Fruit fly (Drosophila melanogaster) whole organism, embryonic: Measurements from ENCODE around the gene fok.

Experiments used
- ATbp ChIP-seq: fragments of 200-800 bp; sonication (Bioruptor generic); optimal IDR thresholded peaks from 2 replicates; lab custom pipeline; 2017; ENCODE audit warnings: missing biosample characterization, mild to moderate bottlenecking, missing genetic modification characterization, missing genetic modification reagents
- Ada2b ChIP-seq: fragments of 200-800 bp; sonication (Bioruptor generic); IDR thresholded peaks from 2 replicates; pipeline ENCODE4 v1.3.6; 2022; ENCODE audit warnings: missing biosample characterization, missing genetic modification characterization
- Antp ChIP-seq: fragments of 200-800 bp; sonication (Bioruptor generic); optimal IDR thresholded peaks from 3 replicates; lab custom pipeline; 2016; ENCODE audit warnings: missing biosample characterization, missing genetic modification characterization
- Atf3 ChIP-seq: fragments of 200-800 bp; sonication (Bioruptor generic); optimal IDR thresholded peaks from 3 replicates; lab custom pipeline; 2016; ENCODE audit warnings: missing biosample characterization, missing genetic modification characterization
- Awh ChIP-seq: fragments of 200-800 bp; sonication (Bioruptor generic); IDR thresholded peaks from 2 replicates; pipeline ENCODE4, ENCODE4 v1.3.6; 2022; ENCODE audit warnings: missing biosample characterization, missing genetic modification characterization
- CG11398 ChIP-seq: fragments of 200-800 bp; sonication (Bioruptor generic); optimal IDR thresholded peaks from 2 replicates; lab custom pipeline; 2016; ENCODE audit warnings: missing biosample characterization, missing genetic modification characterization
- CG11560 ChIP-seq: fragments of 200-800 bp; sonication (Bioruptor generic); IDR thresholded peaks from 3 replicates; pipeline ENCODE4 v1.3.6; 2022; ENCODE audit warnings: missing biosample characterization, missing genetic modification characterization
- CG12071 ChIP-seq: fragments of 200-800 bp; sonication (Bioruptor generic); optimal IDR thresholded peaks from 3 replicates; lab custom pipeline; 2018; ENCODE audit warnings: missing biosample characterization, mild to moderate bottlenecking, missing genetic modification characterization
- CG13296 ChIP-seq: fragments of 200-800 bp; sonication (Bioruptor generic); optimal IDR thresholded peaks from 3 replicates; lab custom pipeline; 2018; ENCODE audit warnings: missing biosample characterization, mild to moderate bottlenecking, missing genetic modification characterization
- CG15011 ChIP-seq: fragments of 200-800 bp; sonication (Bioruptor generic); optimal IDR thresholded peaks from 3 replicates; lab custom pipeline; 2018; ENCODE audit warnings: missing biosample characterization, mild to moderate bottlenecking, missing genetic modification characterization
- CG15696 ChIP-seq: fragments of 200-800 bp; sonication (Bioruptor generic); optimal IDR thresholded peaks from 2 replicates; lab custom pipeline; 2019; ENCODE audit warnings: missing biosample characterization, mild to moderate bottlenecking, missing genetic modification characterization, moderate library complexity
- CG1602 ChIP-seq: fragments of 200-800 bp; sonication (Bioruptor generic); optimal IDR thresholded peaks from 3 replicates; lab custom pipeline; 2016; ENCODE audit warnings: missing biosample characterization, missing genetic modification characterization
- CG17829 ChIP-seq: fragments of 200-800 bp; optimal IDR thresholded peaks from 2 replicates; lab custom pipeline; 2019; ENCODE audit warnings: missing biosample characterization, mild to moderate bottlenecking, missing genetic modification characterization, moderate library complexity
- CG17912 ChIP-seq: fragments of 200-800 bp; sonication (Bioruptor generic); optimal IDR thresholded peaks from 2 replicates; lab custom pipeline; 2018; ENCODE audit warnings: missing biosample characterization, mild to moderate bottlenecking, missing genetic modification characterization
- CG18476 ChIP-seq: fragments of 200-800 bp; sonication (Bioruptor generic); optimal IDR thresholded peaks from 2 replicates; lab custom pipeline; 2016; ENCODE audit warnings: missing biosample characterization, mild to moderate bottlenecking, missing genetic modification characterization
- CG31224 ChIP-seq: fragments of 200-800 bp; sonication (Bioruptor generic); IDR thresholded peaks from 2 replicates; pipeline ENCODE4 v1.3.6; 2022; ENCODE audit warnings: missing biosample characterization, missing genetic modification characterization
- CG31441 ChIP-seq: fragments of 200-800 bp; sonication (Bioruptor generic); IDR thresholded peaks from 2 replicates; pipeline ENCODE4 v1.3.6; 2022; ENCODE audit warnings: missing biosample characterization, missing genetic modification characterization
- CG32767 ChIP-seq: fragments of 200-800 bp; sonication (Bioruptor generic); IDR thresholded peaks from 2 replicates; pipeline ENCODE4 v1.3.6; 2022; ENCODE audit warnings: missing biosample characterization, missing genetic modification characterization
- CG34376 ChIP-seq: fragments of 200-800 bp; sonication (Bioruptor generic); optimal IDR thresholded peaks from 2 replicates; lab custom pipeline; 2018; ENCODE audit warnings: missing biosample characterization, mild to moderate bottlenecking, missing genetic modification characterization
- CG3838 ChIP-seq: fragments of 200-800 bp; sonication (Bioruptor generic); optimal IDR thresholded peaks from 3 replicates; lab custom pipeline; 2016; ENCODE audit warnings: missing biosample characterization, missing genetic modification characterization
- CG3847 ChIP-seq: fragments of 200-800 bp; sonication (Bioruptor generic); IDR thresholded peaks from 2 replicates; pipeline ENCODE4 v1.3.6; 2022; ENCODE audit warnings: missing biosample characterization, missing genetic modification characterization
- CG5180 ChIP-seq: fragments of 200-800 bp; sonication (Bioruptor generic); optimal IDR thresholded peaks from 3 replicates; lab custom pipeline; 2017; ENCODE audit warnings: missing biosample characterization, missing genetic modification characterization, mild to moderate bottlenecking, moderate library complexity, missing genetic modification reagents
- CG5953 ChIP-seq: fragments of 200-800 bp; sonication (Bioruptor generic); IDR thresholded peaks from 2 replicates; pipeline ENCODE4 v1.3.6; 2022; ENCODE audit warnings: missing biosample characterization, missing genetic modification characterization
- CG8359 ChIP-seq: fragments of 200-800 bp; sonication (Bioruptor generic); optimal IDR thresholded peaks from 2 replicates; lab custom pipeline; 2017; ENCODE audit warnings: missing biosample characterization, mild to moderate bottlenecking, missing genetic modification characterization, borderline replicate concordance
- CG8944 ChIP-seq: fragments of 200-800 bp; sonication (Bioruptor generic); optimal IDR thresholded peaks from 3 replicates; lab custom pipeline; 2016; ENCODE audit warnings: missing biosample characterization, missing genetic modification characterization
- CkIIα-i1 ChIP-seq: fragments of 200-800 bp; sonication (Bioruptor generic); IDR thresholded peaks from 2 replicates; pipeline ENCODE4 v1.3.6; 2022; ENCODE audit warnings: missing biosample characterization, missing genetic modification characterization
- D19A ChIP-seq: fragments of 200-800 bp; optimal IDR thresholded peaks from 3 replicates; lab custom pipeline; 2019; ENCODE audit warnings: missing biosample characterization, mild to moderate bottlenecking, missing genetic modification characterization, moderate library complexity
- Hey ChIP-seq: fragments of 200-800 bp; sonication (Bioruptor generic); optimal IDR thresholded peaks from 3 replicates; lab custom pipeline; 2018; ENCODE audit warnings: missing biosample characterization, mild to moderate bottlenecking, missing genetic modification characterization
- Lhr ChIP-seq: fragments of 200-800 bp; sonication (Bioruptor generic); optimal IDR thresholded peaks from 3 replicates; lab custom pipeline; 2017; ENCODE audit warnings: mild to moderate bottlenecking, missing biosample characterization, missing genetic modification reagents, missing genetic modification characterization
- Oaz ChIP-seq: fragments of 200-800 bp; sonication (Bioruptor generic); IDR thresholded peaks from 2 replicates; pipeline ENCODE4 v1.3.6; 2022; ENCODE audit warnings: missing biosample characterization, missing genetic modification characterization
- Ptx1 ChIP-seq: fragments of 200-800 bp; sonication (Bioruptor generic); IDR thresholded peaks from 2 replicates; pipeline ENCODE4 v1.3.6; 2022; ENCODE audit warnings: missing biosample characterization, missing genetic modification characterization
- Six4 ChIP-seq: fragments of 200-800 bp; sonication (Bioruptor generic); optimal IDR thresholded peaks from 2 replicates; lab custom pipeline; 2016; ENCODE audit warnings: missing biosample characterization, missing genetic modification characterization
- chif ChIP-seq, 2 experiments: fragments of 200-800 bp; sonication (Bioruptor generic); optimal IDR thresholded peaks; 3 replicates each; lab custom pipeline; 2016; ENCODE audit warnings: missing biosample characterization in 2 of 2, missing genetic modification characterization in 2 of 2
- chinmo ChIP-seq: fragments of 200-800 bp; sonication (Bioruptor generic); IDR thresholded peaks from 4 replicates; pipeline ENCODE4 v1.3.6; 2022; ENCODE audit warnings: missing biosample characterization, missing genetic modification characterization; ENCODE audit not compliant: partially characterized antibody
- chm ChIP-seq: fragments of 200-800 bp; sonication (Bioruptor generic); IDR thresholded peaks from 2 replicates; pipeline ENCODE4 v1.3.6; 2022; ENCODE audit warnings: missing biosample characterization, missing genetic modification characterization
- crp ChIP-seq, 2 experiments: fragments of 200-800 bp; sonication (Bioruptor generic); optimal IDR thresholded peaks; 2 replicates in 1 of 2; 3 replicates in 1 of 2; lab custom pipeline; 2017; ENCODE audit warnings: missing biosample characterization in 2 of 2, missing genetic modification characterization in 2 of 2, mild to moderate bottlenecking in 1 of 2, moderate library complexity in 1 of 2
- fd64A ChIP-seq: fragments of 200-800 bp; sonication (Bioruptor generic); optimal IDR thresholded peaks from 3 replicates; lab custom pipeline; 2018; ENCODE audit warnings: missing biosample characterization, mild to moderate bottlenecking, missing genetic modification characterization
- fru ChIP-seq: fragments of >200 bp; optimal IDR thresholded peaks from 2 replicates; lab custom pipeline; 2017
- gem ChIP-seq: fragments of 200-800 bp; sonication (Bioruptor generic); optimal IDR thresholded peaks from 2 replicates; lab custom pipeline; 2019; ENCODE audit warnings: missing biosample characterization, mild to moderate bottlenecking, missing genetic modification characterization, moderate library complexity
- gt ChIP-seq: fragments of 200-800 bp; sonication (Bioruptor generic); IDR thresholded peaks from 2 replicates; pipeline ENCODE4 v1.3.6; 2022; ENCODE audit warnings: missing biosample characterization, missing genetic modification characterization
- her ChIP-seq: fragments of 200-800 bp; sonication (Bioruptor generic); optimal IDR thresholded peaks from 2 replicates; lab custom pipeline; 2016; ENCODE audit warnings: missing biosample characterization, missing genetic modification characterization
- hth ChIP-seq: fragments of >200 bp; optimal IDR thresholded peaks from 2 replicates; lab custom pipeline; 2017; ENCODE audit warnings: inconsistent platforms
- ken ChIP-seq: fragments of 200-800 bp; sonication (Bioruptor generic); IDR thresholded peaks from 3 replicates; pipeline ENCODE4 v1.3.6; 2022; ENCODE audit warnings: missing biosample characterization, missing genetic modification characterization
- phol ChIP-seq: fragments of 200-800 bp; sonication (Bioruptor generic); optimal IDR thresholded peaks from 3 replicates; lab custom pipeline; 2018; ENCODE audit warnings: missing biosample characterization, mild to moderate bottlenecking, missing genetic modification characterization, moderate library complexity
- row ChIP-seq: fragments of 200-800 bp; sonication (Bioruptor generic); IDR thresholded peaks from 3 replicates; pipeline ENCODE4 v1.3.6; 2022; ENCODE audit warnings: missing biosample characterization, missing genetic modification characterization
- sisA ChIP-seq: fragments of 200-800 bp; sonication (Bioruptor generic); IDR thresholded peaks from 2 replicates; pipeline ENCODE4 v1.3.6; 2022; ENCODE audit warnings: missing biosample characterization, missing genetic modification characterization
- ssp ChIP-seq: fragments of 200-800 bp; sonication (Bioruptor generic); IDR thresholded peaks from 2 replicates; pipeline ENCODE4 v1.3.6; 2022; ENCODE audit warnings: missing biosample characterization, missing genetic modification characterization
- stwl ChIP-seq: fragments of 200-800 bp; sonication (Bioruptor generic); optimal IDR thresholded peaks from 3 replicates; lab custom pipeline; 2018; ENCODE audit warnings: missing biosample characterization, mild to moderate bottlenecking, missing genetic modification characterization, moderate library complexity
- vvl ChIP-seq: fragments of 200-800 bp; sonication (Bioruptor generic); IDR thresholded peaks from 2 replicates; pipeline ENCODE4 v1.3.6; 2022; ENCODE audit warnings: missing biosample characterization, missing genetic modification characterization
- z ChIP-seq: fragments of 200-800 bp; sonication (Bioruptor generic); IDR thresholded peaks from 3 replicates; pipeline ENCODE4 v1.3.6; 2022; ENCODE audit warnings: missing biosample characterization, missing genetic modification characterization
- zen2 ChIP-seq: fragments of 200-800 bp; sonication (Bioruptor generic); IDR thresholded peaks from 3 replicates; pipeline ENCODE4 v1.3.6; 2022; ENCODE audit warnings: missing biosample characterization, missing genetic modification characterization; ENCODE audit not compliant: partially characterized antibody

The fok gene

dm6 chr2L:20075234-20075803, 9.6 kb downstream of the fok start, which contains the start of the genes pr and neb (continued):
- no peak for TF ChIP-seq gt
- TF ChIP-seq CG31441, result peak; percentile 30; the same call in 1 of the 2 replicates
- no peak for TF ChIP-seq CG15696 (tag; lab: Kevin White, UChicago)
- peak; percentile 56 for TF ChIP-seq CG1602 (GFP tag; lab: Kevin White, UChicago)
- TF ChIP-seq CG5180 (GFP tag; lab: Kevin White, UChicago), result no peak
- no peak for TF ChIP-seq hth
- 0 out of 4 replicates have a peak, but pooled peaks have one; percentile 35 for TF ChIP-seq chinmo (GFP tag; lab: Robert Waterston, UW)
- TF ChIP-seq CG31224, result no peak
- no peak for TF ChIP-seq fd64A
- TF ChIP-seq D19A (tag; lab: Kevin White, UChicago), result peak; percentile 39
- TF ChIP-seq Six4 (GFP tag; lab: Kevin White, UChicago), result no peak
- peak; percentile 48; the same call in 1 of the 2 replicates for TF ChIP-seq chm (GFP tag; lab: Robert Waterston, UW)
- no peak for TF ChIP-seq CG8944 (GFP tag; lab: Kevin White, UChicago)
- TF ChIP-seq zen2, result 0 out of 3 replicates have a peak, but pooled peaks have one; percentile 38
- no peak for TF ChIP-seq CG3838 (GFP tag; lab: Kevin White, UChicago)
- peak; percentile 52 for TF ChIP-seq stwl (tag; lab: Kevin White, UChicago)
- peak; percentile 39 for TF ChIP-seq Antp (GFP tag; lab: Kevin White, UChicago)
- no peak for TF ChIP-seq CG12071 (GFP tag; lab: Kevin White, UChicago)
- TF ChIP-seq row (GFP tag; lab: Robert Waterston, UW), result peak; percentile 83
- TF ChIP-seq Lhr (GFP tag; lab: Kevin White, UChicago), result peak; percentile 73
- TF ChIP-seq chif (GFP tag; optimal IDR thresholded peaks at IDR 0.05; lab: Kevin White, UChicago), result no peak
- no peak for TF ChIP-seq her (GFP tag; lab: Kevin White, UChicago)
- no peak for TF ChIP-seq CG13296 (GFP tag; lab: Kevin White, UChicago)
- TF ChIP-seq ssp (GFP tag; lab: Robert Waterston, UW), result no peak; the same call in 1 of the 2 replicates
- TF ChIP-seq CG32767 (GFP tag; lab: Robert Waterston, UW), result peak; percentile 41; the same call in 1 of the 2 replicates
- peak; percentile 59 for TF ChIP-seq sisA (GFP tag; lab: Robert Waterston, UW)
- TF ChIP-seq CG11560, result no peak
- TF ChIP-seq CG15011 (GFP tag; lab: Kevin White, UChicago), result no peak
- no peak for TF ChIP-seq Atf3 (GFP tag; lab: Kevin White, UChicago)
- no peak for TF ChIP-seq Hey (tag; lab: Kevin White, UChicago)
- TF ChIP-seq z, result no peak
- peak; percentile 70 for TF ChIP-seq Ptx1 (GFP tag; lab: Robert Waterston, UW)
- peak; percentile 16 for TF ChIP-seq ATbp (GFP tag; lab: Kevin White, UChicago)
- TF ChIP-seq fru, result no peak
- peak; percentile 55 for TF ChIP-seq CG18476
- no peak for TF ChIP-seq CG11398 (GFP tag; lab: Kevin White, UChicago)
- TF ChIP-seq CG17829, result peak; percentile 35
- TF ChIP-seq phol (tag; lab: Kevin White, UChicago), result peak; percentile 35
- no peak for TF ChIP-seq Awh (GFP tag; lab: Robert Waterston, UW)
- peak; percentile 77 for TF ChIP-seq Ada2b (GFP tag; lab: Robert Waterston, UW)
- no peak for TF ChIP-seq CG8359 (GFP tag; lab: Kevin White, UChicago)
- TF ChIP-seq ken (GFP tag; lab: Robert Waterston, UW), result peak; percentile 64; the same call in 2 of the 3 replicates
- TF ChIP-seq vvl (GFP tag; lab: Robert Waterston, UW), result peak; percentile 86
- TF ChIP-seq CG3847, result peak; percentile 81
- TF ChIP-seq crp (GFP tag; optimal IDR thresholded peaks at IDR 0.05; lab: Kevin White, UChicago), result peak; percentile 52 to 86
- peak; percentile 79 for TF ChIP-seq gem (tag; lab: Kevin White, UChicago)
- TF ChIP-seq CkIIα-i1 (GFP tag; lab: Robert Waterston, UW), result no peak
- TF ChIP-seq CG5953 (GFP tag; lab: Robert Waterston, UW), result peak; percentile 58; the same call in 1 of the 2 replicates
- no peak for TF ChIP-seq CG34376
- peak; percentile 33; the same call in 1 of the 2 replicates for TF ChIP-seq Oaz (GFP tag; lab: Robert Waterston, UW)
- TF ChIP-seq CG17912, result peak; percentile 43
